Worm (Caenorhabditis elegans): ENCODE results near the gene rpn-2.

Gene rpn-2

ce11 chrIII:6207046-6207445 lies 8.1 kb downstream of the rpn-2 start:
- TF ChIP-seq W03F9.2 (tag; optimal IDR thresholded peaks at IDR 0.05) (no peak), him-1 (tag; optimal IDR thresholded peaks at IDR 0.05) (no peak), dao-5 (tag; optimal IDR thresholded peaks at IDR 0.05) (no peak)

ce11 chrIII:6207881-6208280 lies 8.9 kb downstream of the rpn-2 start, which contains the start of gene C23G10.2:
TSS of gene C23G10.2 (plus strand) at chrIII:6208064.
- no peak for TF ChIP-seq W03F9.2 (tag; optimal IDR thresholded peaks at IDR 0.05)
- TF ChIP-seq him-1 (tag; optimal IDR thresholded peaks at IDR 0.05), result no peak
- TF ChIP-seq dao-5 (tag; optimal IDR thresholded peaks at IDR 0.05), result no peak

- TF ChIP-seq him-1 (tag; optimal IDR thresholded peaks at IDR 0.05) (no peak), dao-5 (tag; optimal IDR thresholded peaks at IDR 0.05) (no peak), W03F9.2 (tag; optimal IDR thresholded peaks at IDR 0.05) (no peak)
Observed at ce11 chrIII:6208984-6209383, 10.0 kb downstream of the rpn-2 start, which contains the start of gene C23G10.1. TSS of gene C23G10.1 (plus strand) at chrIII:6209284.

ce11 chrIII:6210215-6210822 lies 11.3 kb downstream of the rpn-2 start:
- TF ChIP-seq him-1 (tag; optimal IDR thresholded peaks at IDR 0.05) (no peak), dao-5 (tag; optimal IDR thresholded peaks at IDR 0.05) (no peak), W03F9.2 (tag; optimal IDR thresholded peaks at IDR 0.05) (no peak)

- TF ChIP-seq dao-5 (tag; optimal IDR thresholded peaks at IDR 0.05) (no peak), W03F9.2 (tag; optimal IDR thresholded peaks at IDR 0.05) (no peak), him-1 (tag; optimal IDR thresholded peaks at IDR 0.05) (no peak)
Observed at ce11 chrIII:6213915-6214314, 14.9 kb downstream of the rpn-2 start, which contains the start of gene C23G10.10. TSS of gene C23G10.10 (minus strand) at chrIII:6214015.

ce11 chrIII:6215476-6215875 lies 16.5 kb downstream of the rpn-2 start, which contains the start of gene C23G10.11:
TSS of gene C23G10.11 (minus strand) at chrIII:6215576.
- TF ChIP-seq dao-5 (tag; optimal IDR thresholded peaks at IDR 0.05), result no peak
- TF ChIP-seq W03F9.2 (tag; optimal IDR thresholded peaks at IDR 0.05), result no peak
- no peak for TF ChIP-seq him-1 (tag; optimal IDR thresholded peaks at IDR 0.05)

ce11 chrIII:6215943-6216342 lies 17.0 kb downstream of the rpn-2 start:
- TF ChIP-seq W03F9.2 (tag; optimal IDR thresholded peaks at IDR 0.05) (no peak), him-1 (tag; optimal IDR thresholded peaks at IDR 0.05) (no peak), dao-5 (tag; optimal IDR thresholded peaks at IDR 0.05) (no peak)

ce11 chrIII:6216833-6217466 lies 18.0 kb downstream of the rpn-2 start, which contains the start of gene hot-4:
TSS of gene hot-4 (plus strand) at chrIII:6217416.
- no peak for TF ChIP-seq W03F9.2 (tag; optimal IDR thresholded peaks at IDR 0.05)
- TF ChIP-seq him-1 (tag; optimal IDR thresholded peaks at IDR 0.05), result no peak

ce11 chrIII:6221403-6221802 lies 22.4 kb downstream of the rpn-2 start:
- TF ChIP-seq him-1 (tag; optimal IDR thresholded peaks at IDR 0.05) (no peak), dao-5 (tag; optimal IDR thresholded peaks at IDR 0.05) (no peak), W03F9.2 (tag; optimal IDR thresholded peaks at IDR 0.05) (no peak)

ce11 chrIII:6230870-6231269 lies 31.9 kb downstream of the rpn-2 start, which contains the start of gene esyt-2:
TSS of gene esyt-2 (minus strand) at chrIII:6230970.
- no peak for TF ChIP-seq dao-5 (tag; optimal IDR thresholded peaks at IDR 0.05)
- TF ChIP-seq W03F9.2 (tag; optimal IDR thresholded peaks at IDR 0.05), result no peak
- no peak for TF ChIP-seq him-1 (tag; optimal IDR thresholded peaks at IDR 0.05)

- no peak for TF ChIP-seq W03F9.2 (tag; optimal IDR thresholded peaks at IDR 0.05)
Observed at ce11 chrIII:6231880-6232279, 32.9 kb downstream of the rpn-2 start.

ce11 chrIII:6236649-6237048 lies 37.7 kb downstream of the rpn-2 start, which contains the start of gene T12A2.21:
TSS of gene T12A2.21 (minus strand) at chrIII:6236749.
- no peak for TF ChIP-seq him-1 (tag; optimal IDR thresholded peaks at IDR 0.05)
- TF ChIP-seq W03F9.2 (tag; optimal IDR thresholded peaks at IDR 0.05), result no peak
- TF ChIP-seq dao-5 (tag; optimal IDR thresholded peaks at IDR 0.05), result no peak

ce11 chrIII:6240528-6240927 lies 41.5 kb downstream of the rpn-2 start, which contains the start of gene T12A2.3:
TSS of gene T12A2.3 (plus strand) at chrIII:6240828.
- TF ChIP-seq W03F9.2 (tag; optimal IDR thresholded peaks at IDR 0.05) (no peak), dao-5 (tag; optimal IDR thresholded peaks at IDR 0.05) (no peak), him-1 (tag; optimal IDR thresholded peaks at IDR 0.05) (no peak)

- TF ChIP-seq W03F9.2 (tag; optimal IDR thresholded peaks at IDR 0.05), result no peak
- no peak for TF ChIP-seq dao-5 (tag; optimal IDR thresholded peaks at IDR 0.05)
- no peak for TF ChIP-seq him-1 (tag; optimal IDR thresholded peaks at IDR 0.05)
Observed at ce11 chrIII:6245728-6246127, 46.7 kb downstream of the rpn-2 start, which contains the start of gene bcas-2. TSS of gene bcas-2 (minus strand) at chrIII:6245828.
